Worm (Caenorhabditis elegans): ENCODE results near the gene srw-109.

DNA sequence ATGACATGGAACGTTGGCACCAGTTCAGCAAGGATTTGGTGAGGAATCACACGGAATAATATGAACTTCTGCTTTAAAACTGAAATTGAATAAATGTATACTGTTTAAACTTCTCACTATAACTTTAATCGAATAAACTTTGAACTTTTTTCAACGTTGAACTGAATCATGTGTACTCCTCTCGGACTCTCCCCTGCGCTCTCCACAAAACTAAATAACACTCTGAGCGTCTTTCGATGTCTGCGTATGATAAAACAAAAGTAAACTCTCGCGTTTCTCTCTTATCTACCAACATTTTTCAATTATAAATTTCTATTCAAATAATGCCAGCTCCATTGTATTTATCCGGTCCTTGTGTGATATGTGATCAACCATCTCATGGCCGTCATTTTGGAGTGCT is 23.1 kb upstream of the srw-109 start:
- TF ChIP-seq nhr-77 (tag; optimal IDR thresholded peaks at IDR 0.05) (no peak), skn-1 (tag; optimal IDR thresholded peaks at IDR 0.05) (no peak), nhr-85 (tag) (no peak), snpc-4 (tag; optimal IDR thresholded peaks at IDR 0.05) (no peak), nhr-237 (tag; optimal IDR thresholded peaks at IDR 0.05) (no peak), ztf-11 (tag; optimal IDR thresholded peaks at IDR 0.05) (no peak), fkh-10 (GFP tag; optimal IDR thresholded peaks at IDR 0.05) (no peak), lir-3 (tag; optimal IDR thresholded peaks at IDR 0.05; ENCODE audit: poor library complexity) (no peak)

Measured in whole organism, L1 larva.